Fruit fly (Drosophila melanogaster) whole organism, prepupa: ENCODE measurements around the gene O-fut2.

ENCODE experiments used
- Blimp-1 ChIP-seq: fragments of 200-800 bp; sonication (Bioruptor generic); optimal IDR thresholded peaks from 3 replicates; lab custom pipeline; 2017; ENCODE audit warnings: missing biosample characterization, missing genetic modification characterization, mild to moderate bottlenecking, moderate library complexity, missing genetic modification reagents
- CG10669 ChIP-seq: fragments of 200-800 bp; sonication (Bioruptor generic); optimal IDR thresholded peaks from 3 replicates; lab custom pipeline; 2018; ENCODE audit warnings: missing biosample characterization, mild to moderate bottlenecking, missing genetic modification characterization, moderate library complexity
- CG11294 ChIP-seq: fragments of 200-800 bp; sonication (Bioruptor generic); IDR thresholded peaks from 2 replicates; pipeline ENCODE4 v1.3.6; 2022; ENCODE audit warnings: missing biosample characterization, missing genetic modification characterization
- CG11762 ChIP-seq: fragments of 200-800 bp; sonication (Bioruptor generic); optimal IDR thresholded peaks from 3 replicates; lab custom pipeline; 2016; ENCODE audit warnings: missing biosample characterization, missing genetic modification characterization; ENCODE audit not compliant: insufficient read depth
- CG11902 ChIP-seq: fragments of 200-800 bp; sonication (Bioruptor generic); optimal IDR thresholded peaks from 3 replicates; lab custom pipeline; 2016; ENCODE audit warnings: missing biosample characterization, missing genetic modification characterization
- CG15336 ChIP-seq: fragments of 200-800 bp; sonication (Bioruptor generic); IDR thresholded peaks from 2 replicates; pipeline ENCODE4 v1.3.6; 2022; ENCODE audit warnings: missing biosample characterization, missing genetic modification characterization
- CG1621 ChIP-seq: fragments of 200-800 bp; sonication (Bioruptor generic); optimal IDR thresholded peaks from 3 replicates; lab custom pipeline; 2018; ENCODE audit warnings: missing biosample characterization, mild to moderate bottlenecking, missing genetic modification characterization
- CG3032 ChIP-seq: fragments of 200-800 bp; optimal IDR thresholded peaks from 2 replicates; lab custom pipeline; 2019; ENCODE audit warnings: missing biosample characterization, mild to moderate bottlenecking, missing genetic modification characterization, moderate library complexity
- CG31627 ChIP-seq: fragments of 200-800 bp; sonication (Bioruptor generic); optimal IDR thresholded peaks from 3 replicates; lab custom pipeline; 2016; ENCODE audit warnings: missing biosample characterization, missing genetic modification characterization
- CG32006 ChIP-seq: fragments of 200-800 bp; sonication (Bioruptor generic); optimal IDR thresholded peaks from 3 replicates; lab custom pipeline; 2017; ENCODE audit warnings: missing biosample characterization, mild to moderate bottlenecking, missing genetic modification characterization
- CG34406 ChIP-seq: fragments of 200-800 bp; sonication (Bioruptor generic); optimal IDR thresholded peaks from 3 replicates; lab custom pipeline; 2016; ENCODE audit warnings: missing biosample characterization, missing genetic modification characterization
- CG3919 ChIP-seq: fragments of 200-800 bp; sonication (Bioruptor generic); optimal IDR thresholded peaks from 3 replicates; lab custom pipeline; 2016; ENCODE audit warnings: missing biosample characterization, missing genetic modification characterization
- CG6163 ChIP-seq: fragments of 200-800 bp; sonication (Bioruptor generic); IDR thresholded peaks from 3 replicates; pipeline ENCODE4 v1.3.6; 2022; ENCODE audit warnings: missing biosample characterization, missing genetic modification characterization
- CG6276 ChIP-seq: fragments of 200-800 bp; sonication (Bioruptor generic); optimal IDR thresholded peaks from 2 replicates; lab custom pipeline; 2017; ENCODE audit warnings: missing biosample characterization, mild to moderate bottlenecking, missing genetic modification characterization
- CG6808 ChIP-seq: fragments of 200-800 bp; sonication (Bioruptor generic); optimal IDR thresholded peaks from 3 replicates; lab custom pipeline; 2017; ENCODE audit warnings: missing biosample characterization, missing genetic modification characterization, mild to moderate bottlenecking, moderate library complexity, missing genetic modification reagents
- CG6854 ChIP-seq: fragments of 200-800 bp; sonication (Bioruptor generic); optimal IDR thresholded peaks from 2 replicates; lab custom pipeline; 2017; ENCODE audit warnings: missing biosample characterization, mild to moderate bottlenecking, missing genetic modification characterization
- CG7368 ChIP-seq: fragments of 200-800 bp; sonication (Bioruptor generic); optimal IDR thresholded peaks from 3 replicates; lab custom pipeline; 2016; ENCODE audit warnings: missing biosample characterization, missing genetic modification characterization
- CG8119 ChIP-seq: fragments of 200-800 bp; sonication (Bioruptor generic); IDR thresholded peaks from 3 replicates; pipeline ENCODE4 v1.3.6; 2022; ENCODE audit warnings: missing biosample characterization, missing genetic modification characterization
- CG8319 ChIP-seq: fragments of 200-800 bp; sonication (Bioruptor generic); optimal IDR thresholded peaks from 3 replicates; lab custom pipeline; 2016; ENCODE audit warnings: missing biosample characterization, missing genetic modification characterization
- CG8632 ChIP-seq: fragments of 200-800 bp; sonication (Bioruptor generic); optimal IDR thresholded peaks from 3 replicates; lab custom pipeline; 2016; ENCODE audit warnings: missing biosample characterization, missing genetic modification characterization
- Eip75B ChIP-seq: fragments of 200-800 bp; sonication (Bioruptor generic); optimal IDR thresholded peaks from 3 replicates; lab custom pipeline; 2016; ENCODE audit warnings: missing biosample characterization, missing genetic modification characterization
- Eip78C ChIP-seq: fragments of 200-800 bp; sonication (Bioruptor generic); peaks from one replicate; lab custom pipeline; 2016; ENCODE audit warnings: missing biosample characterization, missing genetic modification characterization
- Eip93F ChIP-seq: fragments of 200-800 bp; sonication (Bioruptor generic); optimal IDR thresholded peaks from 2 replicates; lab custom pipeline; 2016; ENCODE audit warnings: missing biosample characterization, mild to moderate bottlenecking, missing genetic modification characterization
- Ets21C ChIP-seq: fragments of 200-800 bp; sonication (Bioruptor generic); optimal IDR thresholded peaks from 3 replicates; lab custom pipeline; 2016; ENCODE audit warnings: missing biosample characterization, missing genetic modification characterization
- Ets96B ChIP-seq: fragments of 200-800 bp; optimal IDR thresholded peaks from 2 replicates; lab custom pipeline; 2019; ENCODE audit warnings: missing biosample characterization, mild to moderate bottlenecking, missing genetic modification characterization, moderate library complexity
- Gug ChIP-seq: fragments of 200-800 bp; sonication (Bioruptor generic); IDR thresholded peaks from 2 replicates; pipeline ENCODE4 v1.3.6; 2022; ENCODE audit warnings: missing biosample characterization, missing genetic modification characterization
- Hr38 ChIP-seq: sonication (Bioruptor generic); optimal IDR thresholded peaks from 2 replicates; lab custom pipeline; 2016; ENCODE audit warnings: missing biosample characterization, missing genetic modification characterization
- Hr39 ChIP-seq: fragments of 200-800 bp; sonication (Bioruptor generic); optimal IDR thresholded peaks from 2 replicates; lab custom pipeline; 2016; ENCODE audit warnings: missing biosample characterization, missing genetic modification characterization
- Hr4 ChIP-seq: fragments of 200-800 bp; sonication (Bioruptor generic); optimal IDR thresholded peaks from 3 replicates; lab custom pipeline; 2016; ENCODE audit warnings: missing biosample characterization, missing genetic modification characterization
- Lpt ChIP-seq: fragments of 200-800 bp; sonication (Bioruptor generic); optimal IDR thresholded peaks from 3 replicates; lab custom pipeline; 2016; ENCODE audit warnings: missing biosample characterization, missing genetic modification characterization
- Met ChIP-seq: fragments of 200-800 bp; sonication (Bioruptor generic); optimal IDR thresholded peaks from 3 replicates; lab custom pipeline; 2016; ENCODE audit warnings: missing biosample characterization, missing genetic modification characterization
- Smox ChIP-seq: fragments of 200-800 bp; sonication (Bioruptor generic); optimal IDR thresholded peaks from 3 replicates; lab custom pipeline; 2016; ENCODE audit warnings: missing biosample characterization, missing genetic modification characterization
- Sox102F ChIP-seq: fragments of 200-800 bp; sonication (Bioruptor generic); optimal IDR thresholded peaks from 2 replicates; lab custom pipeline; 2016; ENCODE audit warnings: missing biosample characterization, mild to moderate bottlenecking, missing genetic modification characterization
- Sox14 ChIP-seq: fragments of 200-800 bp; sonication (Bioruptor generic); optimal IDR thresholded peaks from 3 replicates; lab custom pipeline; 2016; ENCODE audit warnings: missing biosample characterization, missing genetic modification characterization
- Sox15 ChIP-seq: fragments of 200-800 bp; sonication (Bioruptor generic); optimal IDR thresholded peaks from 3 replicates; lab custom pipeline; 2016; ENCODE audit warnings: missing biosample characterization, missing genetic modification characterization
- achi ChIP-seq: fragments of 200-800 bp; sonication (Bioruptor generic); optimal IDR thresholded peaks from 3 replicates; lab custom pipeline; 2016; ENCODE audit warnings: missing biosample characterization, missing genetic modification characterization
- acj6 ChIP-seq: fragments of 200-800 bp; sonication (Bioruptor generic); optimal IDR thresholded peaks from 3 replicates; lab custom pipeline; 2016; ENCODE audit warnings: missing biosample characterization, missing genetic modification characterization
- dsx ChIP-seq: fragments of 200-800 bp; optimal IDR thresholded peaks from 3 replicates; lab custom pipeline; 2019; ENCODE audit warnings: missing biosample characterization, mild to moderate bottlenecking, missing genetic modification characterization, moderate library complexity; ENCODE audit not compliant: poor library complexity, severe bottlenecking
- eg ChIP-seq: fragments of 200-800 bp; sonication (Bioruptor generic); IDR thresholded peaks from 3 replicates; pipeline ENCODE4 v1.3.6; 2022; ENCODE audit warnings: missing biosample characterization, missing genetic modification characterization
- fd85E ChIP-seq: fragments of 200-800 bp; sonication (Bioruptor generic); optimal IDR thresholded peaks from 3 replicates; lab custom pipeline; 2016; ENCODE audit warnings: missing biosample characterization, missing genetic modification characterization
- lz ChIP-seq: fragments of 200-800 bp; sonication (Bioruptor generic); optimal IDR thresholded peaks from 3 replicates; lab custom pipeline; 2016; ENCODE audit warnings: missing biosample characterization, missing genetic modification characterization
- net ChIP-seq: fragments of 200-800 bp; sonication (Bioruptor generic); optimal IDR thresholded peaks from 3 replicates; lab custom pipeline; 2016; ENCODE audit warnings: missing biosample characterization, missing genetic modification characterization
- pdm3 ChIP-seq: fragments of 200-800 bp; sonication (Bioruptor generic); optimal IDR thresholded peaks from 3 replicates; lab custom pipeline; 2016; ENCODE audit warnings: missing biosample characterization, missing genetic modification characterization
- salr ChIP-seq, 2 experiments: fragments of 200-800 bp; sonication (Bioruptor generic); optimal IDR thresholded peaks; 3 replicates each; lab custom pipeline; 2016 to 2018; ENCODE audit warnings: missing biosample characterization in 2 of 2, missing genetic modification characterization in 2 of 2, mild to moderate bottlenecking in 1 of 2
- spab ChIP-seq: fragments of 200-800 bp; sonication (Bioruptor generic); optimal IDR thresholded peaks from 2 replicates; lab custom pipeline; 2017; ENCODE audit warnings: missing biosample characterization, mild to moderate bottlenecking, missing genetic modification characterization, missing genetic modification reagents
- svp ChIP-seq: fragments of 200-800 bp; sonication (Bioruptor generic); peaks from one replicate; lab custom pipeline; 2016; ENCODE audit warnings: missing biosample characterization, missing genetic modification characterization
- topi ChIP-seq: fragments of 200-800 bp; sonication (Bioruptor generic); optimal IDR thresholded peaks from 3 replicates; lab custom pipeline; 2016; ENCODE audit warnings: missing biosample characterization, missing genetic modification characterization
- vri ChIP-seq: fragments of 200-800 bp; sonication (Bioruptor generic); optimal IDR thresholded peaks from 3 replicates; lab custom pipeline; 2016; ENCODE audit warnings: missing biosample characterization, mild to moderate bottlenecking, missing genetic modification characterization

O-fut2 gene

dm6 chrX:1480426-1480825 lies 14.6 kb upstream of the O-fut2 start:
- TF ChIP-seq svp (GFP tag; lab: Kevin White, UChicago) (peak; percentile 57), CG8319 (GFP tag; lab: Kevin White, UChicago) (no peak)
- TF ChIP-seq, all 60 proteins: peak for 1

dm6 chrX:1478276-1479122 lies 12.7 kb upstream of the O-fut2 start, which contains the start of gene rush:
rush (plus strand) TSS chrX:1478552.
- TF ChIP-seq CG3919 (GFP tag; lab: Kevin White, UChicago) = peak; percentile 11
- no peak for TF ChIP-seq Gug (GFP tag; lab: Robert Waterston, UW)
- peak; percentile 36; the same call in 1 of the 3 replicates for TF ChIP-seq eg (GFP tag; lab: Robert Waterston, UW)
- TF ChIP-seq salr (GFP tag; optimal IDR thresholded peaks at IDR 0.05; lab: Kevin White, UChicago) = no peak
- TF ChIP-seq CG3032 (tag; lab: Kevin White, UChicago) = peak; percentile 22
- TF ChIP-seq svp (GFP tag; lab: Kevin White, UChicago) = no peak
- TF ChIP-seq CG7368 (GFP tag; lab: Kevin White, UChicago) = no peak
- no peak for TF ChIP-seq Lpt
- no peak for TF ChIP-seq Met (GFP tag; lab: Kevin White, UChicago)
- peak; percentile 32 for TF ChIP-seq Smox
- TF ChIP-seq CG11902 (GFP tag; lab: Kevin White, UChicago) = peak; percentile 17
- TF ChIP-seq CG1621 (tag; lab: Kevin White, UChicago) = no peak
- no peak for TF ChIP-seq Hr4 (GFP tag; lab: Kevin White, UChicago)
- peak; percentile 57 for TF ChIP-seq Hr39
- TF ChIP-seq CG6854 = no peak
- TF ChIP-seq lz (GFP tag; lab: Kevin White, UChicago) = peak; percentile 30
- TF ChIP-seq CG6808 = peak; percentile 19
- TF ChIP-seq CG6163 (GFP tag; lab: Robert Waterston, UW) = 0 out of 3 replicates have a peak, but pooled peaks have one; percentile 41
- no peak for TF ChIP-seq CG8632 (GFP tag; lab: Kevin White, UChicago)
- TF ChIP-seq Hr38 (GFP tag; lab: Kevin White, UChicago) = no peak
- TF ChIP-seq CG8319 (GFP tag; lab: Kevin White, UChicago) = no peak
- TF ChIP-seq topi (GFP tag; lab: Kevin White, UChicago) = peak; percentile 44
- TF ChIP-seq acj6 (GFP tag; lab: Kevin White, UChicago) = peak; percentile 44
- TF ChIP-seq Sox15 = no peak
- TF ChIP-seq Ets96B = no peak
- TF ChIP-seq Sox14 (GFP tag; lab: Kevin White, UChicago) = peak; percentile 32
- no peak for TF ChIP-seq Sox102F (GFP tag; lab: Kevin White, UChicago)
- peak; percentile 34 for TF ChIP-seq CG32006 (GFP tag; lab: Kevin White, UChicago)
- TF ChIP-seq CG10669 (GFP tag; lab: Kevin White, UChicago) = no peak
- TF ChIP-seq CG31627 (GFP tag; lab: Kevin White, UChicago) = peak; percentile 51
- TF ChIP-seq CG8119 = no peak
- peak; percentile 25 for TF ChIP-seq Eip75B (GFP tag; lab: Kevin White, UChicago)
- 0 out of 2 replicates have a peak, but pooled peaks have one; percentile 16 for TF ChIP-seq CG15336 (GFP tag; lab: Robert Waterston, UW)
- TF ChIP-seq CG34406 (GFP tag; lab: Kevin White, UChicago) = peak; percentile 7
- no peak for TF ChIP-seq Eip93F (GFP tag; lab: Kevin White, UChicago)
- no peak for TF ChIP-seq CG11294 (GFP tag; lab: Robert Waterston, UW)
- TF ChIP-seq Blimp-1 (GFP tag; lab: Kevin White, UChicago) = no peak
- no peak for TF ChIP-seq CG11762 (GFP tag; lab: Kevin White, UChicago)
- TF ChIP-seq fd85E (GFP tag; lab: Kevin White, UChicago) = no peak
- peak; percentile 70 for TF ChIP-seq Eip78C (GFP tag; lab: Kevin White, UChicago)
- peak; percentile 18 for TF ChIP-seq net (GFP tag; lab: Kevin White, UChicago)
- peak; percentile 32 for TF ChIP-seq Ets21C (GFP tag; lab: Kevin White, UChicago)
- TF ChIP-seq achi = peak; percentile 28
- no peak for TF ChIP-seq pdm3 (GFP tag; lab: Kevin White, UChicago)
- TF ChIP-seq spab = no peak
- TF ChIP-seq CG6276 (GFP tag; lab: Kevin White, UChicago) = no peak
- no peak for TF ChIP-seq vri (GFP tag; lab: Kevin White, UChicago)
- TF ChIP-seq dsx (GFP tag; lab: Kevin White, UChicago) = no peak
